Worm (Caenorhabditis elegans) whole organism, mixed stage, embryonic: ENCODE results near the gene pqn-42.

Experiments used
- blmp-1 ChIP-seq: fragments of 150-350 bp; optimal IDR thresholded peaks from 2 replicates; lab custom pipeline; 2014; ENCODE audit warnings: missing biosample characterization, missing genetic modification characterization
- ceh-39 ChIP-seq: fragments of 150-350 bp; optimal IDR thresholded peaks from 2 replicates; lab custom pipeline; 2014; ENCODE audit warnings: missing biosample characterization, missing genetic modification characterization
- ham-2 ChIP-seq: fragments of 200-800 bp; sonication (Bioruptor generic); optimal IDR thresholded peaks from 2 replicates; lab custom pipeline; 2018; ENCODE audit warnings: mild to moderate bottlenecking, missing genetic modification characterization, missing compliant biosample characterization
- lin-13 ChIP-seq: fragments of 150-350 bp; optimal IDR thresholded peaks from 2 replicates; lab custom pipeline; 2014; ENCODE audit warnings: missing biosample characterization, missing genetic modification characterization
- lsy-2 ChIP-seq: fragments of 150-350 bp; optimal IDR thresholded peaks from 2 replicates; lab custom pipeline; 2014; ENCODE audit warnings: missing biosample characterization, missing genetic modification characterization
- nhr-12 ChIP-seq: fragments of 150-350 bp; optimal IDR thresholded peaks from 2 replicates; lab custom pipeline; 2014; ENCODE audit warnings: missing biosample characterization, missing genetic modification characterization
- nhr-76 ChIP-seq: sonication (generic microtip); optimal IDR thresholded peaks from 2 replicates; lab custom pipeline; 2017; ENCODE audit warnings: missing biosample characterization, missing genetic modification characterization
- pha-4 ChIP-seq: fragments of 150-350 bp; optimal IDR thresholded peaks from 2 replicates; lab custom pipeline; 2018; ENCODE audit warnings: missing biosample characterization, missing genetic modification reagents, missing genetic modification characterization
- snpc-4 ChIP-seq: fragments of 150-350 bp; optimal IDR thresholded peaks from 2 replicates; lab custom pipeline; 2014; ENCODE audit warnings: missing biosample characterization, missing genetic modification characterization

DNA sequence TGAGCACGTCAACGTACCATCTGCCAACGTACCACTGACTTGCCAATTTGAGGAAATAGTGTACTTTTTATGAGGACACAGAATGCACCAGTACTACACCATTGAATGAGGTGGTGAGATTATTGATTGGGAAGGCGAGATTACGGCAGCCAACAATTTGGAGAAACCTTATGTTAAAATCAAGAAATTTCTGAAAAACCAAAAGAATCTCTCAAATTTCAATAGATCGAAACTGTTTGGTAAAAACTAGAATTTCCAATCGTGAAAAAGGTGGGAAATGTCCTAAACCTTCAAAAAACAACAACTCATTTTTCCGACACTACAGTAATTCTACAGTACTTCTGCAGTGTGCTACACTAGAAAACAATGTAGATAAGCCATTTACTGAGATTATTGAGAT, 26.8 kb downstream of the pqn-42 start, which contains the start of gene ceh-86:
- TF ChIP-seq snpc-4 (tag; lab: Kevin White, UChicago) = no peak
- TF ChIP-seq pha-4 (tag; lab: Kevin White, UChicago) = no peak
- no peak for TF ChIP-seq nhr-76 (tag; lab: Kevin White, UChicago)
- TF ChIP-seq lin-13 = no peak
- peak; percentile 6 for TF ChIP-seq ceh-39 (tag; lab: Kevin White, UChicago)
- no peak for TF ChIP-seq blmp-1 (tag; lab: Kevin White, UChicago)
- TF ChIP-seq nhr-12 (tag; lab: Kevin White, UChicago) = no peak
- TF ChIP-seq ham-2 (GFP tag; lab: Kevin White, UChicago) = no peak
- TF ChIP-seq lsy-2 (tag; lab: Kevin White, UChicago) = no peak
